Worm (Caenorhabditis elegans) whole organism, L4 larva: Measurements from ENCODE around the gene C27A7.6.

ENCODE experiments used
- F37D6.2 ChIP-seq: sonication (generic microtip); optimal IDR thresholded peaks from 2 replicates; lab custom pipeline; 2016; ENCODE audit warnings: mild to moderate bottlenecking, missing genetic modification characterization, missing compliant biosample characterization
- ZK337.2 ChIP-seq: fragments of 200-800 bp; sonication (Bioruptor generic); IDR thresholded peaks from 2 replicates; pipeline ENCODE4 v1.3.6; 2022; ENCODE audit warnings: missing genetic modification reagents, missing genetic modification characterization, missing compliant biosample characterization
- fos-1 ChIP-seq: fragments of 150-350 bp; optimal IDR thresholded peaks from 2 replicates; lab custom pipeline; 2014; ENCODE audit warnings: missing biosample characterization, missing genetic modification characterization
- lim-7 ChIP-seq: fragments of 200-800 bp; sonication (Bioruptor generic); IDR thresholded peaks from 2 replicates; pipeline ENCODE4 v1.3.6; 2022; ENCODE audit warnings: missing genetic modification characterization, missing compliant biosample characterization
- madf-5 ChIP-seq, 2 experiments: fragments of 200-800 bp; sonication (Bioruptor generic); IDR thresholded peaks; 2 replicates each; pipeline ENCODE4 v1.3.6; 2022; ENCODE audit warnings: missing compliant biosample characterization in 2 of 2, missing genetic modification characterization in 2 of 2
- mes-2 ChIP-seq: sonication (generic microtip); optimal IDR thresholded peaks from 2 replicates; lab custom pipeline; 2016; ENCODE audit warnings: missing genotype, mild to moderate bottlenecking, missing genetic modification characterization, missing compliant biosample characterization; ENCODE audit not compliant: poor library complexity, severe bottlenecking
- nhr-111 ChIP-seq: fragments of 200-800 bp; sonication (Bioruptor generic); optimal IDR thresholded peaks from 2 replicates; lab custom pipeline; 2018; ENCODE audit warnings: mild to moderate bottlenecking, missing genetic modification characterization, missing compliant biosample characterization
- php-3 ChIP-seq: fragments of 200-800 bp; sonication (Bioruptor generic); IDR thresholded peaks from 2 replicates; pipeline ENCODE4 v1.3.6; 2022; ENCODE audit warnings: missing genetic modification reagents, missing genetic modification characterization, missing compliant biosample characterization
- rbr-2 ChIP-seq: sonication (generic microtip); optimal IDR thresholded peaks from 2 replicates; lab custom pipeline; 2016; ENCODE audit warnings: missing genotype, missing genetic modification characterization, missing compliant biosample characterization
- zag-1 ChIP-seq: fragments of 150-350 bp; optimal IDR thresholded peaks from 2 replicates; lab custom pipeline; 2014; ENCODE audit warnings: missing biosample characterization, missing genetic modification characterization
- zfp-2 ChIP-seq: sonication (generic microtip); optimal IDR thresholded peaks from 2 replicates; lab custom pipeline; 2016; ENCODE audit warnings: mild to moderate bottlenecking, missing genetic modification characterization, missing compliant biosample characterization

The C27A7.6 gene

ce11 chrV:12074886-12075285, 55.7 kb downstream of the C27A7.6 start, which contains the start of gene R07B7.6:
Gene R07B7.6, minus strand, starts transcription at chrV:12074986.
- TF ChIP-seq lim-7 (no peak), zag-1 (no peak), zfp-2 (tag; lab: Kevin White, UChicago) (no peak), nhr-111 (GFP tag; lab: Kevin White, UChicago) (no peak), fos-1 (no peak), madf-5 (GFP tag; IDR thresholded peaks at IDR 0.05; lab: Robert Waterston, UW) (no peak), F37D6.2 (tag; lab: Kevin White, UChicago) (no peak), php-3 (GFP tag; lab: Robert Waterston, UW) (no peak), rbr-2 (no peak), ZK337.2 (GFP tag; lab: Robert Waterston, UW) (no peak), mes-2 (tag; lab: Kevin White, UChicago) (no peak)
- TF ChIP-seq, all 104 proteins: peak for 0
